Fruit fly (Drosophila melanogaster): ENCODE results near the gene CG9922.

Gene CG9922

DNA sequence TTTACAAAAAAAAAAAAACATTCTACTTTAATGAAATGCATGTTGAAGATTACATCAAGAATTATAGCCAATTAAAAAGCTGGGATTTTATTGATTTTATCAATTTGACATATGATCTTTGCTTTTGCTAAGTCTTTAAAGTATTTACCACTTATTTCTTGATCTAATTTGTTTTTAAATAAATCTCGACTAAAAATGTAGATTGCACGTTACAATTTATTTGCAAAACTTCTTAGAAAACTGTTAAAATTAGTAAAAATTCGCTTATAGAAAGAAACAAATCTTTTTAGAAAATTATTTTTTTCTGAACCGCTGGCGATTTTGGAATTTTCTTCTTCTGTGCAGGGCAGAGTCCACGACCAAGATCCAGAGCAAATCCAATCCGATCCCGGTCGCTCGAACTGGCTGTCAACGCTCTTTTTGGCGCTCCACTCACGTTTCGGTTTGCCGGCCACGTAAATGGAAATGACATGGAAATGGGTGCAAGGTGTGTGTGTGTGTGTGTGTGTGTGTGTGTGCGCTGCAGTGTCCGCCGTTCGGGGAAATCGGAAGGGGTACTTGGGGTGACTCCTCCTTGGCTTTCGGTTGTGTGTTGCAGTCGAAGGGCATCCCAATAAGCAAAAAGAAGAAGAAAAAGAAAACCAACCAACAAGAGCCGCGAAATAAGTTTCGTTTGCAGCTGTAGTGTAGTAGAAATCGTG lies 33.9 kb downstream of the CG9922 start:
- TF ChIP-seq D (optimal IDR thresholded peaks at IDR 0.05) (no peak), D (GFP tag; optimal IDR thresholded peaks at IDR 0.05) (peak; percentile 2), Blimp-1 (GFP tag; optimal IDR thresholded peaks at IDR 0.05) (peak; percentile 34), dpn (GFP tag; optimal IDR thresholded peaks at IDR 0.05) (peak in 1 of 2 experiments; percentile 2), trem (tag; optimal IDR thresholded peaks at IDR 0.05) (peak; percentile 4), CG6854 (GFP tag; optimal IDR thresholded peaks at IDR 0.05) (no peak), CG2678 (tag; optimal IDR thresholded peaks at IDR 0.05) (peak; percentile 52), stwl (tag; optimal IDR thresholded peaks at IDR 0.05) (no peak), CG4424 (GFP tag; optimal IDR thresholded peaks at IDR 0.05) (peak; percentile 59), CG9727 (GFP tag; optimal IDR thresholded peaks at IDR 0.05) (peak; percentile 14), Sox100B (GFP tag; optimal IDR thresholded peaks at IDR 0.05) (peak; percentile 56), Sry-δ (GFP tag; optimal IDR thresholded peaks at IDR 0.05) (peak; percentile 0), hkb (optimal IDR thresholded peaks at IDR 0.05) (no peak), hkb (GFP tag; IDR thresholded peaks at IDR 0.05) (0 out of 2 replicates have a peak, but pooled peaks have one; percentile 31), kni (GFP tag; optimal IDR thresholded peaks at IDR 0.05) (peak; percentile 39), Xrp1 (GFP tag; IDR thresholded peaks at IDR 0.05) (peak; percentile 54), CG31388 (GFP tag; optimal IDR thresholded peaks at IDR 0.05) (no peak), ci (GFP tag; IDR thresholded peaks at IDR 0.05) (peak; percentile 62; the same call in 2 of the 3 replicates), CG12391 (tag; optimal IDR thresholded peaks at IDR 0.05) (peak; percentile 15), CG9609 (GFP tag; optimal IDR thresholded peaks at IDR 0.05) (no peak), lmd (GFP tag; IDR thresholded peaks at IDR 0.05) (0 out of 2 replicates have a peak, but pooled peaks have one; percentile 5), CG17328 (GFP tag; IDR thresholded peaks at IDR 0.05) (0 out of 2 replicates have a peak, but pooled peaks have one; percentile 43), CG4404 (GFP tag; IDR thresholded peaks at IDR 0.05) (no peak), CG10654 (GFP tag; optimal IDR thresholded peaks at IDR 0.05) (peak; percentile 23), CG8388 (GFP tag; optimal IDR thresholded peaks at IDR 0.05) (peak; percentile 19), CG18262 (tag; optimal IDR thresholded peaks at IDR 0.05) (peak; percentile 28), CG10979 (tag; optimal IDR thresholded peaks at IDR 0.05) (peak; percentile 51), Hr51 (GFP tag; optimal IDR thresholded peaks at IDR 0.05) (peak in 1 of 2 experiments; percentile 55), Hr3 (GFP tag; optimal IDR thresholded peaks at IDR 0.05) (peak; percentile 7), Sox102F (GFP tag; optimal IDR thresholded peaks at IDR 0.05) (peak; percentile 57), CG17359 (tag; optimal IDR thresholded peaks at IDR 0.05) (peak; percentile 65), Ravus (GFP tag; IDR thresholded peaks at IDR 0.05) (no peak), sob (GFP tag; IDR thresholded peaks at IDR 0.05) (no peak), vvl (GFP tag; IDR thresholded peaks at IDR 0.05) (peak; percentile 38; the same call in 1 of the 2 replicates), tap (tag; optimal IDR thresholded peaks at IDR 0.05) (peak; percentile 13), ind (GFP tag; optimal IDR thresholded peaks at IDR 0.05) (peak; percentile 26), tin (GFP tag; optimal IDR thresholded peaks at IDR 0.05) (peak; percentile 12), da (GFP tag; optimal IDR thresholded peaks at IDR 0.05) (no peak), CG14965 (GFP tag; optimal IDR thresholded peaks at IDR 0.05; ENCODE audit: borderline replicate concordance) (no peak), CG18764 (GFP tag; optimal IDR thresholded peaks at IDR 0.05) (peak; percentile 10), Oli (tag; optimal IDR thresholded peaks at IDR 0.05) (peak; percentile 23), CG10267 (tag; optimal IDR thresholded peaks at IDR 0.05) (peak; percentile 12), otp (GFP tag; IDR thresholded peaks at IDR 0.05) (no peak), CG17568 (GFP tag; optimal IDR thresholded peaks at IDR 0.05) (no peak), tio (GFP tag; optimal IDR thresholded peaks at IDR 0.05) (peak; percentile 28), CG2712 (tag; optimal IDR thresholded peaks at IDR 0.05) (peak; percentile 10), fd64A (GFP tag; optimal IDR thresholded peaks at IDR 0.05) (no peak), Ssrp (tag; optimal IDR thresholded peaks at IDR 0.05) (peak; percentile 22), CG14710 (tag; optimal IDR thresholded peaks at IDR 0.05) (peak; percentile 17)
